Worm (Caenorhabditis elegans) whole organism, early embryonic: ENCODE data around the gene clec-205.

ENCODE experiments used
- ama-1 ChIP-seq: fragments of 150-350 bp; optimal IDR thresholded peaks from 2 replicates; lab custom pipeline; 2014
- flt-1 ChIP-seq: fragments of 200-800 bp; sonication (Bioruptor generic); IDR thresholded peaks from 2 replicates; pipeline ENCODE4 v1.3.6; 2022; ENCODE audit warnings: missing genetic modification characterization, missing compliant biosample characterization
- hmbx-1 ChIP-seq: sonication (generic microtip); optimal IDR thresholded peaks from 2 replicates; lab custom pipeline; 2016; ENCODE audit warnings: mild to moderate bottlenecking, missing genetic modification characterization, missing compliant biosample characterization
- tbx-37 ChIP-seq: fragments of 200-800 bp; sonication (Bioruptor generic); conservative IDR thresholded peaks from 2 replicates; pipeline ENCODE4 v1.3.6; 2022; ENCODE audit warnings: missing genetic modification reagents, missing genetic modification characterization, missing compliant biosample characterization
- tra-4 ChIP-seq: sonication (generic microtip); optimal IDR thresholded peaks from 2 replicates; lab custom pipeline; 2017; ENCODE audit warnings: missing genetic modification characterization, missing compliant biosample characterization

- TF ChIP-seq flt-1 (GFP tag; lab: Robert Waterston, UW) (no peak), ama-1 (lab: Kevin White, UChicago) (no peak), tra-4 (tag; lab: Kevin White, UChicago) (no peak), tbx-37 (no peak), hmbx-1 (tag; lab: Kevin White, UChicago) (no peak)
Observed at ce11 chrV:1803043-1803442, 42.4 kb downstream of the clec-205 start, which contains the start of gene srt-41.
